Worm (Caenorhabditis elegans) whole organism, mixed stage, embryonic: ENCODE data around the gene wdfy-2.

Experiments
- bed-3 ChIP-seq: fragments of 200-800 bp; sonication (Bioruptor generic); optimal IDR thresholded peaks from 3 replicates; lab custom pipeline; 2018; ENCODE audit warnings: mild to moderate bottlenecking, missing genetic modification characterization, moderate library complexity, missing compliant biosample characterization
- blmp-1 ChIP-seq: fragments of 150-350 bp; optimal IDR thresholded peaks from 2 replicates; lab custom pipeline; 2014; ENCODE audit warnings: missing biosample characterization, missing genetic modification characterization
- ceh-39 ChIP-seq: fragments of 150-350 bp; optimal IDR thresholded peaks from 2 replicates; lab custom pipeline; 2014; ENCODE audit warnings: missing biosample characterization, missing genetic modification characterization
- ceh-43 ChIP-seq: fragments of 200-800 bp; sonication (Bioruptor generic); optimal IDR thresholded peaks from 2 replicates; lab custom pipeline; 2018; ENCODE audit warnings: mild to moderate bottlenecking, missing genetic modification characterization, moderate library complexity, missing compliant biosample characterization
- ces-1 ChIP-seq: fragments of 150-350 bp; optimal IDR thresholded peaks from 2 replicates; lab custom pipeline; 2014; ENCODE audit warnings: missing biosample characterization, missing genetic modification reagents, missing genetic modification characterization
- cnd-1 ChIP-seq: fragments of 200-800 bp; sonication (Bioruptor generic); optimal IDR thresholded peaks from 2 replicates; lab custom pipeline; 2018; ENCODE audit warnings: mild to moderate bottlenecking, missing genetic modification characterization, missing compliant biosample characterization
- drap-1 ChIP-seq: fragments of 200-800 bp; sonication (Bioruptor generic); optimal IDR thresholded peaks from 3 replicates; lab custom pipeline; 2018; ENCODE audit warnings: mild to moderate bottlenecking, missing genetic modification characterization, missing compliant biosample characterization
- elt-1 ChIP-seq: sonication (generic microtip); optimal IDR thresholded peaks from 2 replicates; lab custom pipeline; 2017; ENCODE audit warnings: missing genetic modification characterization, mild to moderate bottlenecking, missing compliant biosample characterization, antibody characterized with exemption, moderate library complexity, borderline replicate concordance; ENCODE audit not compliant: insufficient read depth
- flh-1 ChIP-seq: fragments of 200-800 bp; sonication (Bioruptor generic); optimal IDR thresholded peaks from 2 replicates; lab custom pipeline; 2018; ENCODE audit warnings: mild to moderate bottlenecking, missing genetic modification characterization, moderate library complexity, missing compliant biosample characterization
- ham-2 ChIP-seq: fragments of 200-800 bp; sonication (Bioruptor generic); optimal IDR thresholded peaks from 2 replicates; lab custom pipeline; 2018; ENCODE audit warnings: mild to moderate bottlenecking, missing genetic modification characterization, missing compliant biosample characterization
- hlh-1 ChIP-seq: fragments of 150-350 bp; optimal IDR thresholded peaks from 2 replicates; lab custom pipeline; 2014; ENCODE audit warnings: missing biosample characterization, missing genetic modification reagents, missing genetic modification characterization
- lin-13 ChIP-seq: fragments of 150-350 bp; optimal IDR thresholded peaks from 2 replicates; lab custom pipeline; 2014; ENCODE audit warnings: missing biosample characterization, missing genetic modification characterization
- lin-32 ChIP-seq: fragments of 200-800 bp; sonication (Bioruptor generic); optimal IDR thresholded peaks from 2 replicates; lab custom pipeline; 2018; ENCODE audit warnings: mild to moderate bottlenecking, missing genetic modification characterization, missing compliant biosample characterization
- lsy-2 ChIP-seq: fragments of 150-350 bp; optimal IDR thresholded peaks from 2 replicates; lab custom pipeline; 2014; ENCODE audit warnings: missing biosample characterization, missing genetic modification characterization
- mab-5 ChIP-seq: fragments of 150-350 bp; optimal IDR thresholded peaks from 2 replicates; lab custom pipeline; 2014; ENCODE audit warnings: missing biosample characterization, missing genetic modification characterization
- mep-1 ChIP-seq: fragments of 150-350 bp; optimal IDR thresholded peaks from 2 replicates; lab custom pipeline; 2017; ENCODE audit warnings: missing biosample characterization, missing genetic modification reagents, missing genetic modification characterization, inconsistent platforms
- mls-2 ChIP-seq: sonication (generic microtip); optimal IDR thresholded peaks from 2 replicates; lab custom pipeline; 2016; ENCODE audit warnings: mild to moderate bottlenecking, missing genetic modification characterization, moderate library complexity, missing compliant biosample characterization
- nhr-12 ChIP-seq: fragments of 150-350 bp; optimal IDR thresholded peaks from 2 replicates; lab custom pipeline; 2014; ENCODE audit warnings: missing biosample characterization, missing genetic modification characterization
- nhr-2 ChIP-seq: fragments of 150-350 bp; optimal IDR thresholded peaks from 2 replicates; lab custom pipeline; 2014; ENCODE audit warnings: missing biosample characterization, missing genetic modification characterization
- nhr-237 ChIP-seq: fragments of 150-350 bp; optimal IDR thresholded peaks from 2 replicates; lab custom pipeline; 2014; ENCODE audit warnings: missing biosample characterization, missing genetic modification characterization
- nhr-28 ChIP-seq: fragments of 150-350 bp; optimal IDR thresholded peaks from 2 replicates; lab custom pipeline; 2014; ENCODE audit warnings: missing biosample characterization, missing genetic modification characterization
- nhr-76 ChIP-seq: sonication (generic microtip); optimal IDR thresholded peaks from 2 replicates; lab custom pipeline; 2017; ENCODE audit warnings: missing biosample characterization, missing genetic modification characterization
- pha-4 ChIP-seq: fragments of 150-350 bp; optimal IDR thresholded peaks from 2 replicates; lab custom pipeline; 2018; ENCODE audit warnings: missing biosample characterization, missing genetic modification reagents, missing genetic modification characterization
- sem-2 ChIP-seq: fragments of 200-800 bp; sonication (Bioruptor generic); optimal IDR thresholded peaks from 2 replicates; lab custom pipeline; 2018; ENCODE audit warnings: mild to moderate bottlenecking, missing genetic modification characterization, missing compliant biosample characterization
- snpc-4 ChIP-seq: fragments of 150-350 bp; optimal IDR thresholded peaks from 2 replicates; lab custom pipeline; 2014; ENCODE audit warnings: missing biosample characterization, missing genetic modification characterization
- sptf-1 ChIP-seq: sonication (generic microtip); optimal IDR thresholded peaks from 2 replicates; lab custom pipeline; 2017; ENCODE audit warnings: mild to moderate bottlenecking, missing genetic modification characterization, moderate library complexity, missing compliant biosample characterization
- tbx-8 ChIP-seq: fragments of 200-800 bp; sonication (Bioruptor generic); optimal IDR thresholded peaks from 2 replicates; lab custom pipeline; 2018; ENCODE audit warnings: mild to moderate bottlenecking, missing genetic modification characterization, moderate library complexity, missing compliant biosample characterization
- unc-120 ChIP-seq: sonication (generic microtip); optimal IDR thresholded peaks from 2 replicates; lab custom pipeline; 2017; ENCODE audit warnings: missing genetic modification characterization, missing compliant biosample characterization; ENCODE audit not compliant: poor library complexity, severe bottlenecking
- unc-39 ChIP-seq: fragments of 150-350 bp; optimal IDR thresholded peaks from 2 replicates; lab custom pipeline; 2014; ENCODE audit warnings: missing biosample characterization, missing genetic modification characterization
- unc-62 ChIP-seq: fragments of 150-350 bp; optimal IDR thresholded peaks from 2 replicates; lab custom pipeline; 2014; ENCODE audit warnings: missing biosample characterization, missing genetic modification reagents, missing genetic modification characterization
- zip-8 ChIP-seq: fragments of 150-350 bp; optimal IDR thresholded peaks from 2 replicates; lab custom pipeline; 2014; ENCODE audit warnings: missing biosample characterization, missing genetic modification characterization
- ztf-11 ChIP-seq: fragments of 150-350 bp; optimal IDR thresholded peaks from 2 replicates; lab custom pipeline; 2014; ENCODE audit warnings: missing biosample characterization, missing genetic modification characterization

wdfy-2 gene

ce11 chrII:9274734-9275133 is 44.9 kb upstream of the wdfy-2 start:
- TF ChIP-seq ceh-39 (tag; lab: Kevin White, UChicago), result no peak
- no peak for TF ChIP-seq flh-1
- no peak for TF ChIP-seq unc-39
- TF ChIP-seq ceh-43, result no peak
- TF ChIP-seq nhr-2 (tag; lab: Kevin White, UChicago), result no peak
- no peak for TF ChIP-seq nhr-12 (tag; lab: Kevin White, UChicago)
- no peak for TF ChIP-seq nhr-76 (tag; lab: Kevin White, UChicago)
- no peak for TF ChIP-seq lin-13 (tag; lab: Kevin White, UChicago)
- TF ChIP-seq snpc-4 (tag; lab: Kevin White, UChicago), result no peak
- no peak for TF ChIP-seq lin-32
- TF ChIP-seq elt-1 (tag; lab: Kevin White, UChicago), result no peak
- TF ChIP-seq bed-3 (GFP tag; lab: Kevin White, UChicago), result no peak

- TF ChIP-seq pha-4, result no peak
- TF ChIP-seq unc-62, result no peak
- TF ChIP-seq sptf-1 (tag; lab: Kevin White, UChicago), result no peak
- no peak for TF ChIP-seq drap-1 (GFP tag; lab: Kevin White, UChicago)
- TF ChIP-seq nhr-28 (tag; lab: Kevin White, UChicago), result no peak
- TF ChIP-seq ztf-11 (tag; lab: Kevin White, UChicago), result no peak
- TF ChIP-seq hlh-1 (tag; lab: Kevin White, UChicago), result no peak
- no peak for TF ChIP-seq ceh-43
- TF ChIP-seq ces-1, result no peak
- no peak for TF ChIP-seq bed-3 (GFP tag; lab: Kevin White, UChicago)
- no peak for TF ChIP-seq mab-5 (tag; lab: Kevin White, UChicago)
- TF ChIP-seq mls-2, result no peak
- TF ChIP-seq elt-1 (tag; lab: Kevin White, UChicago), result no peak
- no peak for TF ChIP-seq ham-2
- TF ChIP-seq tbx-8 (GFP tag; lab: Kevin White, UChicago), result no peak
- no peak for TF ChIP-seq nhr-237 (tag; lab: Kevin White, UChicago)
- no peak for TF ChIP-seq nhr-2 (tag; lab: Kevin White, UChicago)
- TF ChIP-seq nhr-12 (tag; lab: Kevin White, UChicago), result no peak
- TF ChIP-seq cnd-1 (tag; lab: Kevin White, UChicago), result no peak
- TF ChIP-seq lsy-2, result no peak
Observed at ce11 chrII:9275173-9275572, 44.5 kb upstream of the wdfy-2 start.

- no peak for TF ChIP-seq bed-3 (GFP tag; lab: Kevin White, UChicago)
- no peak for TF ChIP-seq tbx-8 (GFP tag; lab: Kevin White, UChicago)
- no peak for TF ChIP-seq drap-1 (GFP tag; lab: Kevin White, UChicago)
- TF ChIP-seq snpc-4 (tag; lab: Kevin White, UChicago), result no peak
- no peak for TF ChIP-seq mep-1 (tag; lab: Kevin White, UChicago)
- TF ChIP-seq nhr-237 (tag; lab: Kevin White, UChicago), result no peak
- TF ChIP-seq nhr-76 (tag; lab: Kevin White, UChicago), result no peak
- no peak for TF ChIP-seq nhr-2 (tag; lab: Kevin White, UChicago)
- no peak for TF ChIP-seq unc-120
- TF ChIP-seq sem-2 (GFP tag; lab: Kevin White, UChicago), result no peak
- TF ChIP-seq cnd-1 (tag; lab: Kevin White, UChicago), result no peak
- no peak for TF ChIP-seq blmp-1 (tag; lab: Kevin White, UChicago)
- no peak for TF ChIP-seq unc-62
- no peak for TF ChIP-seq ztf-11 (tag; lab: Kevin White, UChicago)
- no peak for TF ChIP-seq lin-13 (tag; lab: Kevin White, UChicago)
Observed at ce11 chrII:9277153-9277552, 42.5 kb upstream of the wdfy-2 start.

ce11 chrII:9279016-9279415 is 40.6 kb upstream of the wdfy-2 start:
- no peak for TF ChIP-seq mep-1 (tag; lab: Kevin White, UChicago)
- no peak for TF ChIP-seq pha-4

ce11 chrII:9280048-9280772 is 39.5 kb upstream of the wdfy-2 start, which contains the start of gene gldi-3:
TSS of gene gldi-3 (minus strand) at chrII:9280098.
- no peak for TF ChIP-seq nhr-12 (tag; lab: Kevin White, UChicago)
- no peak for TF ChIP-seq zip-8 (tag; lab: Kevin White, UChicago)
- no peak for TF ChIP-seq flh-1
- no peak for TF ChIP-seq unc-39
